Worm (Caenorhabditis elegans) whole organism, L3 larva: ENCODE measurements around the gene sru-30.

Experiments used
- nhr-12 ChIP-seq: fragments of 150-350 bp; optimal IDR thresholded peaks from 2 replicates; lab custom pipeline; 2014; ENCODE audit warnings: missing biosample characterization, missing genetic modification characterization
- nhr-76 ChIP-seq: fragments of 150-350 bp; sonication (generic microtip); optimal IDR thresholded peaks from 5 replicates; lab custom pipeline; 2014; ENCODE audit warnings: missing biosample characterization, missing genetic modification characterization

ce11 chrV:9784215-9784614 lies 29.4 kb upstream of the sru-30 start:
- no peak for TF ChIP-seq nhr-12 (tag; lab: Kevin White, UChicago)
- no peak for TF ChIP-seq nhr-76
